Worm (Caenorhabditis elegans) whole organism, late embryonic: ENCODE measurements around the gene end-1.

Experiments
- C08G9.2 ChIP-seq: sonication (generic microtip); optimal IDR thresholded peaks from 2 replicates; lab custom pipeline; 2016; ENCODE audit warnings: mild to moderate bottlenecking, missing genetic modification characterization, moderate library complexity, missing compliant biosample characterization
- T23F11.4 ChIP-seq: fragments of 200-800 bp; sonication (Bioruptor generic); optimal IDR thresholded peaks from 2 replicates; lab custom pipeline; 2018; ENCODE audit warnings: mild to moderate bottlenecking, missing genetic modification characterization, missing compliant biosample characterization
- ama-1 ChIP-seq: fragments of 150-350 bp; optimal IDR thresholded peaks from 2 replicates; lab custom pipeline; 2014
- ceh-19 ChIP-seq: fragments of 200-800 bp; sonication (Bioruptor generic); optimal IDR thresholded peaks from 2 replicates; lab custom pipeline; 2018; ENCODE audit warnings: mild to moderate bottlenecking, missing genetic modification characterization, missing compliant biosample characterization
- ceh-2 ChIP-seq: sonication (generic microtip); optimal IDR thresholded peaks from 2 replicates; lab custom pipeline; 2016; ENCODE audit warnings: missing genotype, missing genetic modification characterization, missing compliant biosample characterization
- ceh-22 ChIP-seq: sonication (generic microtip); optimal IDR thresholded peaks from 2 replicates; lab custom pipeline; 2017; ENCODE audit warnings: missing biosample characterization, missing genetic modification characterization
- ceh-24 ChIP-seq: sonication (generic microtip); optimal IDR thresholded peaks from 2 replicates; lab custom pipeline; 2016; ENCODE audit warnings: mild to moderate bottlenecking, missing genetic modification characterization, missing compliant biosample characterization
- ceh-45 ChIP-seq: fragments of 200-800 bp; sonication (Bioruptor generic); IDR thresholded peaks from 2 replicates; pipeline ENCODE4 v1.3.6; 2022; ENCODE audit warnings: missing genetic modification reagents, missing genetic modification characterization, missing compliant biosample characterization
- ceh-48 ChIP-seq: sonication (generic microtip); optimal IDR thresholded peaks from 2 replicates; lab custom pipeline; 2016; ENCODE audit warnings: missing genetic modification characterization, inconsistent platforms, missing compliant biosample characterization
- ceh-6 ChIP-seq: fragments of 200-800 bp; sonication (Bioruptor generic); optimal IDR thresholded peaks from 2 replicates; lab custom pipeline; 2018; ENCODE audit warnings: mild to moderate bottlenecking, missing genetic modification characterization, missing compliant biosample characterization
- ceh-9 ChIP-seq: sonication (generic microtip); optimal IDR thresholded peaks from 2 replicates; lab custom pipeline; 2016; ENCODE audit warnings: mild to moderate bottlenecking, missing genetic modification characterization, inconsistent platforms, missing compliant biosample characterization
- elt-2 ChIP-seq: sonication (generic microtip); optimal IDR thresholded peaks from 2 replicates; lab custom pipeline; 2016; ENCODE audit warnings: missing genetic modification reagents, missing genetic modification characterization, missing compliant biosample characterization
- ets-4 ChIP-seq: sonication (generic microtip); optimal IDR thresholded peaks from 2 replicates; lab custom pipeline; 2016; ENCODE audit warnings: missing genetic modification characterization, missing compliant biosample characterization
- eyg-1 ChIP-seq: sonication (generic microtip); optimal IDR thresholded peaks from 2 replicates; lab custom pipeline; 2016; ENCODE audit warnings: missing genotype, missing genetic modification characterization, missing compliant biosample characterization
- fkh-10 ChIP-seq: fragments of 150-350 bp; optimal IDR thresholded peaks from 2 replicates; lab custom pipeline; 2014; ENCODE audit warnings: missing biosample characterization, missing genetic modification reagents, missing genetic modification characterization
- fkh-6 ChIP-seq: sonication (generic microtip); optimal IDR thresholded peaks from 2 replicates; lab custom pipeline; 2016; ENCODE audit warnings: missing genetic modification characterization, missing compliant biosample characterization
- gmeb-2 ChIP-seq: sonication (generic microtip); optimal IDR thresholded peaks from 2 replicates; lab custom pipeline; 2016; ENCODE audit warnings: missing genetic modification characterization, inconsistent platforms, missing compliant biosample characterization
- hlh-13 ChIP-seq: fragments of 200-800 bp; sonication (Bioruptor generic); optimal IDR thresholded peaks from 2 replicates; lab custom pipeline; 2018; ENCODE audit warnings: mild to moderate bottlenecking, missing genetic modification characterization, missing compliant biosample characterization
- hlh-6 ChIP-seq: sonication (generic microtip); optimal IDR thresholded peaks from 2 replicates; lab custom pipeline; 2016; ENCODE audit warnings: missing genotype, missing genetic modification characterization, missing compliant biosample characterization
- lim-6 ChIP-seq: sonication (generic microtip); optimal IDR thresholded peaks from 2 replicates; lab custom pipeline; 2016; ENCODE audit warnings: missing genetic modification characterization, missing compliant biosample characterization
- lin-11 ChIP-seq: fragments of 200-800 bp; sonication (Bioruptor generic); optimal IDR thresholded peaks from 2 replicates; lab custom pipeline; 2018; ENCODE audit warnings: mild to moderate bottlenecking, missing genetic modification characterization, missing compliant biosample characterization
- madf-2 ChIP-seq: sonication (generic microtip); optimal IDR thresholded peaks from 2 replicates; lab custom pipeline; 2017; ENCODE audit warnings: missing genetic modification characterization, missing compliant biosample characterization
- nhr-11 ChIP-seq: fragments of 150-350 bp; optimal IDR thresholded peaks from 2 replicates; lab custom pipeline; 2014; ENCODE audit warnings: missing biosample characterization, missing genetic modification characterization
- nhr-232 ChIP-seq: sonication (generic microtip); optimal IDR thresholded peaks from 2 replicates; lab custom pipeline; 2016; ENCODE audit warnings: missing genetic modification characterization, missing compliant biosample characterization
- pag-3 ChIP-seq: sonication (generic microtip); optimal IDR thresholded peaks from 2 replicates; lab custom pipeline; 2016; ENCODE audit warnings: missing compliant biosample characterization, missing genetic modification characterization, borderline replicate concordance
- pax-1 ChIP-seq: fragments of 150-350 bp; optimal IDR thresholded peaks from 2 replicates; lab custom pipeline; 2014; ENCODE audit warnings: missing biosample characterization, missing genetic modification characterization
- pha-4 ChIP-seq: fragments of 150-350 bp; optimal IDR thresholded peaks from 2 replicates; lab custom pipeline; 2018; ENCODE audit warnings: missing biosample characterization, missing genetic modification reagents, missing genetic modification characterization
- pqm-1 ChIP-seq: sonication (generic microtip); optimal IDR thresholded peaks from 2 replicates; lab custom pipeline; 2016; ENCODE audit warnings: missing genetic modification characterization, missing compliant biosample characterization
- pros-1 ChIP-seq: fragments of 150-350 bp; optimal IDR thresholded peaks from 2 replicates; lab custom pipeline; 2014; ENCODE audit warnings: missing biosample characterization, missing genetic modification reagents, missing genetic modification characterization
- rnt-1 ChIP-seq: sonication (generic microtip); optimal IDR thresholded peaks from 2 replicates; lab custom pipeline; 2016; ENCODE audit warnings: missing genetic modification characterization, missing compliant biosample characterization
- sox-2 ChIP-seq: fragments of 200-800 bp; sonication (Bioruptor generic); IDR thresholded peaks from 2 replicates; pipeline ENCODE4 v1.3.6; 2022; ENCODE audit warnings: missing genetic modification reagents, missing genetic modification characterization, missing compliant biosample characterization
- sox-4 ChIP-seq: sonication (generic microtip); optimal IDR thresholded peaks from 2 replicates; lab custom pipeline; 2017; ENCODE audit warnings: mild to moderate bottlenecking, missing genetic modification characterization, inconsistent platforms, missing compliant biosample characterization
- syd-9 ChIP-seq: sonication (generic microtip); optimal IDR thresholded peaks from 2 replicates; lab custom pipeline; 2016; ENCODE audit warnings: mild to moderate bottlenecking, missing genetic modification characterization, moderate library complexity, missing compliant biosample characterization
- tbx-2 ChIP-seq: sonication (generic microtip); optimal IDR thresholded peaks from 2 replicates; lab custom pipeline; 2016; ENCODE audit warnings: missing genetic modification characterization, missing compliant biosample characterization
- tbx-7 ChIP-seq: sonication (generic microtip); optimal IDR thresholded peaks from 2 replicates; lab custom pipeline; 2016; ENCODE audit warnings: missing genotype, missing genetic modification characterization, missing compliant biosample characterization
- ttx-3 ChIP-seq: sonication (generic microtip); optimal IDR thresholded peaks from 2 replicates; lab custom pipeline; 2016; ENCODE audit warnings: missing genetic modification reagents, missing genetic modification characterization, missing compliant biosample characterization
- unc-3 ChIP-seq, 2 experiments: fragments of 200-800 bp in 1 of 2; sonication (Bioruptor generic) in 1 of 2; sonication (generic microtip) in 1 of 2; conservative IDR thresholded peaks in 1 of 2; optimal IDR thresholded peaks in 1 of 2; 2 replicates each; pipeline versions ENCODE4 v1.3.6 to Lab custom; 2016 to 2022; ENCODE audit warnings: missing compliant biosample characterization in 2 of 2, missing genetic modification characterization in 2 of 2, missing genetic modification reagents in 1 of 2
- unc-42 ChIP-seq: sonication (generic microtip); optimal IDR thresholded peaks from 2 replicates; lab custom pipeline; 2016; ENCODE audit warnings: missing genotype, missing genetic modification characterization, missing compliant biosample characterization
- unc-86 ChIP-seq: sonication (generic microtip); optimal IDR thresholded peaks from 2 replicates; lab custom pipeline; 2016; ENCODE audit warnings: missing genetic modification characterization, missing compliant biosample characterization
- ztf-16 ChIP-seq: sonication (generic microtip); optimal IDR thresholded peaks from 2 replicates; lab custom pipeline; 2017; ENCODE audit warnings: missing genetic modification characterization, missing compliant biosample characterization

end-1 gene

ce11 chrV:13954056-13954455, 30.9 kb upstream of the end-1 start, which contains the start of gene swt-6:
Gene swt-6, plus strand, starts transcription at chrV:13954356.
- TF ChIP-seq ets-4 (tag; lab: Kevin White, UChicago) (no peak), ceh-6 (GFP tag; lab: Kevin White, UChicago) (no peak), lin-11 (tag; lab: Kevin White, UChicago) (no peak), pros-1 (no peak), nhr-11 (tag; lab: Kevin White, UChicago) (no peak), elt-2 (no peak), sox-4 (no peak), pha-4 (tag; lab: Kevin White, UChicago) (no peak), rnt-1 (tag; lab: Kevin White, UChicago) (no peak), syd-9 (no peak)

DNA sequence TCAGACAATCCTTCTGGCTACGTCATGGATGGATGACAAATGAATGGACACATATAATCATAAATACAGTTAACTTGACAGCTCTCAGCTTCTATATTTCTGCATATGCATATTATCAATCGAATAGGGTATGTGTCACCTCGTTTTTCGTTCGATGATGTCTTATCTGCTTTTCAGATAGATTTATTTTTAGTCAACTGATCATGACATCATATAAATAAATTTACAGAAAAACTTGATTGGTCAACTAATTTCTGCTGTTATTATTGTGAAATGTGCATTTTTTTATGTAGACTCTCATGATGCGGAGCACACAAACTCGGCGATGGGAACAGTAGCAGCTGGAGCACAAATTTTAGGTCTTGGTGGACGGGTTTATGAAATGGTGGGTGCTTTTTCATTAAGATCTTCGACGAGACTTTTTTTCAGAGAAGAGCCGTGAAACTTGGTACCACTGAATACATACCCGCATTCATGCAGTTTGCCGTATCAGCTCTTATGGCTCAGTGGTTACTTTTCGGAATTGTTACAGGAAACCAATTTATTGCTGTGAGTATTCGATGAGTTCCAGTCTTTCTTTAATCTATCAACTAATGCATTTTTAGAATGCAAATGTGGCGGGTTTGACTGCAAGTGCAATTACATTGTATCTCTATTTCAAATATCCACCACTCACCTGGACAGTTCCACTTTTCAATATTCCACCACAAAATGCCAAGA, 29.4 kb upstream of the end-1 start:
- no peak for TF ChIP-seq ceh-6 (GFP tag; lab: Kevin White, UChicago)
- TF ChIP-seq pha-4 (tag; lab: Kevin White, UChicago) = no peak
- TF ChIP-seq hlh-13 (GFP tag; lab: Kevin White, UChicago) = no peak
- TF ChIP-seq pag-3 (tag; lab: Kevin White, UChicago) = no peak
- no peak for TF ChIP-seq unc-86 (tag; lab: Kevin White, UChicago)
- TF ChIP-seq tbx-7 (tag; lab: Kevin White, UChicago) = no peak
- TF ChIP-seq gmeb-2 (tag; lab: Kevin White, UChicago) = no peak
- no peak for TF ChIP-seq syd-9
- no peak for TF ChIP-seq tbx-2
- TF ChIP-seq nhr-232 (tag; lab: Kevin White, UChicago) = no peak
- no peak for TF ChIP-seq ceh-2 (tag; lab: Kevin White, UChicago)
- no peak for TF ChIP-seq ceh-24 (tag; lab: Kevin White, UChicago)
- no peak for TF ChIP-seq sox-2 (GFP tag; lab: Robert Waterston, UW)
- no peak for TF ChIP-seq madf-2 (tag; lab: Kevin White, UChicago)
- no peak for TF ChIP-seq lim-6
- TF ChIP-seq ceh-19 (GFP tag; lab: Kevin White, UChicago) = no peak
- TF ChIP-seq unc-42 (tag; lab: Kevin White, UChicago) = no peak
- TF ChIP-seq ttx-3 (tag; lab: Kevin White, UChicago) = no peak

- TF ChIP-seq ceh-45 (GFP tag; lab: Robert Waterston, UW) (no peak), T23F11.4 (GFP tag; lab: Kevin White, UChicago) (no peak), ama-1 (no peak), ceh-9 (tag; lab: Kevin White, UChicago) (no peak), pax-1 (no peak), ceh-22 (tag; lab: Kevin White, UChicago) (no peak), ztf-16 (no peak), sox-2 (GFP tag; lab: Robert Waterston, UW) (no peak), hlh-6 (no peak), fkh-6 (no peak), unc-3 (GFP tag; conservative IDR thresholded peaks at IDR 0.05; lab: Robert Waterston, UW) (no peak), unc-3 (tag; optimal IDR thresholded peaks at IDR 0.05; lab: Kevin White, UChicago) (no peak), C08G9.2 (tag; lab: Kevin White, UChicago) (no peak), eyg-1 (tag; lab: Kevin White, UChicago) (no peak), fkh-10 (GFP tag; lab: Kevin White, UChicago) (no peak), unc-86 (tag; lab: Kevin White, UChicago) (no peak), syd-9 (no peak), unc-42 (tag; lab: Kevin White, UChicago) (no peak), pqm-1 (tag; lab: Kevin White, UChicago) (no peak), ceh-48 (tag; lab: Kevin White, UChicago) (no peak), ceh-2 (tag; lab: Kevin White, UChicago) (no peak)
Measured at ce11 chrV:13957691-13958090, 27.2 kb upstream of the end-1 start.
